Fruit fly (Drosophila melanogaster) S2 (cell line): ENCODE data around the gene CG14332.

Experiments used
- CG8478 ChIP-seq: fragments of >200 bp; optimal IDR thresholded peaks from 2 replicates; lab custom pipeline; 2018
- CTCF ChIP-seq, 2 experiments: fragments of >200 bp; optimal IDR thresholded peaks; 2 replicates each; lab custom pipeline; 2018

dm6 chr3R:17394318-17395188, 27.4 kb downstream of the CG14332 start, which contains the start of gene CREG:
- no peak for TF ChIP-seq CTCF (optimal IDR thresholded peaks at IDR 0.05; lab: Kevin White, UChicago)
- TF ChIP-seq CG8478 (lab: Kevin White, UChicago): no peak
